Fruit fly (Drosophila melanogaster) whole organism, embryonic: ENCODE results near the gene CG14646.

Experiments used
- Ada2b ChIP-seq: fragments of 200-800 bp; sonication (Bioruptor generic); IDR thresholded peaks from 2 replicates; pipeline ENCODE4 v1.3.6; 2022; ENCODE audit warnings: missing biosample characterization, missing genetic modification characterization
- Asciz ChIP-seq: fragments of 200-800 bp; sonication (Bioruptor generic); optimal IDR thresholded peaks from 2 replicates; lab custom pipeline; 2017; ENCODE audit warnings: missing biosample characterization, mild to moderate bottlenecking, missing genetic modification characterization, missing genetic modification reagents
- Atf-2 ChIP-seq: fragments of 200-800 bp; sonication (Bioruptor generic); optimal IDR thresholded peaks from 2 replicates; lab custom pipeline; 2016; ENCODE audit warnings: missing biosample characterization, missing genetic modification characterization
- Bteb2 ChIP-seq: fragments of 200-800 bp; sonication (Bioruptor generic); optimal IDR thresholded peaks from 2 replicates; lab custom pipeline; 2016; ENCODE audit warnings: missing biosample characterization, missing genetic modification characterization
- CG10462 ChIP-seq: fragments of 200-800 bp; sonication (Bioruptor generic); optimal IDR thresholded peaks from 2 replicates; lab custom pipeline; 2016; ENCODE audit warnings: missing biosample characterization, missing genetic modification characterization
- CG11696 ChIP-seq: fragments of 200-800 bp; sonication (Bioruptor generic); IDR thresholded peaks from 2 replicates; pipeline ENCODE4 v1.3.6; 2022; ENCODE audit warnings: missing biosample characterization, missing genetic modification characterization
- CG12659 ChIP-seq: fragments of 200-800 bp; sonication (Bioruptor generic); optimal IDR thresholded peaks from 3 replicates; lab custom pipeline; 2017; ENCODE audit warnings: mild to moderate bottlenecking, missing biosample characterization, missing genetic modification reagents, missing genetic modification characterization
- CG12769 ChIP-seq: fragments of 200-800 bp; sonication (Bioruptor generic); optimal IDR thresholded peaks from 2 replicates; lab custom pipeline; 2019; ENCODE audit warnings: missing biosample characterization, mild to moderate bottlenecking, missing genetic modification characterization, moderate library complexity
- CG13424 ChIP-seq: fragments of 200-800 bp; sonication (Bioruptor generic); optimal IDR thresholded peaks from 2 replicates; lab custom pipeline; 2019; ENCODE audit warnings: missing biosample characterization, mild to moderate bottlenecking, missing genetic modification characterization, moderate library complexity
- CG17328 ChIP-seq: fragments of 200-800 bp; sonication (Bioruptor generic); IDR thresholded peaks from 2 replicates; pipeline ENCODE4 v1.3.6; 2022; ENCODE audit warnings: missing biosample characterization, missing genetic modification characterization
- CG17385 ChIP-seq: fragments of 200-800 bp; sonication (Bioruptor generic); optimal IDR thresholded peaks from 3 replicates; lab custom pipeline; 2018; ENCODE audit warnings: missing biosample characterization, mild to moderate bottlenecking, missing genetic modification characterization
- CG17612 ChIP-seq: fragments of 200-800 bp; sonication (Bioruptor generic); IDR thresholded peaks from 2 replicates; pipeline ENCODE4 v1.3.6; 2022; ENCODE audit warnings: missing biosample characterization, missing genetic modification characterization
- CG34376 ChIP-seq: fragments of 200-800 bp; sonication (Bioruptor generic); optimal IDR thresholded peaks from 2 replicates; lab custom pipeline; 2018; ENCODE audit warnings: missing biosample characterization, mild to moderate bottlenecking, missing genetic modification characterization
- CG3995 ChIP-seq: fragments of 200-800 bp; sonication (Bioruptor generic); optimal IDR thresholded peaks from 3 replicates; lab custom pipeline; 2016; ENCODE audit warnings: missing biosample characterization, missing genetic modification characterization
- CG4707 ChIP-seq: fragments of 200-800 bp; sonication (Bioruptor generic); optimal IDR thresholded peaks from 2 replicates; lab custom pipeline; 2018; ENCODE audit warnings: missing biosample characterization, mild to moderate bottlenecking, missing genetic modification characterization, moderate library complexity
- CG6765 ChIP-seq: fragments of 200-800 bp; sonication (Bioruptor generic); optimal IDR thresholded peaks from 3 replicates; lab custom pipeline; 2017; ENCODE audit warnings: missing biosample characterization, mild to moderate bottlenecking, missing genetic modification characterization
- CG6791 ChIP-seq: fragments of 200-800 bp; sonication (Bioruptor generic); IDR thresholded peaks from 3 replicates; pipeline ENCODE4 v1.3.6; 2022; ENCODE audit warnings: missing biosample characterization, missing genetic modification characterization; ENCODE audit not compliant: partially characterized antibody
- CG7357 ChIP-seq: fragments of 200-800 bp; sonication (Bioruptor generic); IDR thresholded peaks from 3 replicates; pipeline ENCODE4 v1.3.6; 2022; ENCODE audit warnings: missing biosample characterization, missing genetic modification characterization
- CG7963 ChIP-seq: fragments of 200-800 bp; sonication (Bioruptor generic); IDR thresholded peaks from 3 replicates; pipeline ENCODE4 v1.3.6; 2022; ENCODE audit warnings: missing biosample characterization, missing genetic modification characterization; ENCODE audit not compliant: partially characterized antibody
- CG8089 ChIP-seq: fragments of 200-800 bp; sonication (Bioruptor generic); optimal IDR thresholded peaks from 3 replicates; lab custom pipeline; 2016; ENCODE audit warnings: missing biosample characterization, missing genetic modification characterization
- CG8944 ChIP-seq: fragments of 200-800 bp; sonication (Bioruptor generic); optimal IDR thresholded peaks from 3 replicates; lab custom pipeline; 2016; ENCODE audit warnings: missing biosample characterization, missing genetic modification characterization
- CG9817 ChIP-seq: fragments of 200-800 bp; sonication (Bioruptor generic); optimal IDR thresholded peaks from 2 replicates; lab custom pipeline; 2018; ENCODE audit warnings: missing biosample characterization, mild to moderate bottlenecking, missing genetic modification characterization, moderate library complexity
- CG9932 ChIP-seq: fragments of 200-800 bp; sonication (Bioruptor generic); IDR thresholded peaks from 2 replicates; pipeline ENCODE4 v1.3.6; 2022; ENCODE audit warnings: missing biosample characterization, missing genetic modification characterization
- Dad ChIP-seq: fragments of 200-800 bp; sonication (Bioruptor generic); optimal IDR thresholded peaks from 3 replicates; lab custom pipeline; 2016; ENCODE audit warnings: missing biosample characterization, missing genetic modification characterization
- Deaf1 ChIP-seq: fragments of 200-800 bp; optimal IDR thresholded peaks from 3 replicates; lab custom pipeline; 2019; ENCODE audit warnings: missing biosample characterization, mild to moderate bottlenecking, missing genetic modification characterization, moderate library complexity
- Dek ChIP-seq: fragments of 200-800 bp; sonication (Bioruptor generic); optimal IDR thresholded peaks from 3 replicates; lab custom pipeline; 2019; ENCODE audit warnings: missing biosample characterization, mild to moderate bottlenecking, missing genetic modification characterization, moderate library complexity
- E2f2 ChIP-seq: fragments of 200-800 bp; sonication (Bioruptor generic); IDR thresholded peaks from 2 replicates; pipeline ENCODE4 v1.3.6; 2022; ENCODE audit warnings: missing biosample characterization, missing genetic modification characterization
- Ets97D ChIP-seq: fragments of 200-800 bp; sonication (Bioruptor generic); optimal IDR thresholded peaks from 3 replicates; lab custom pipeline; 2016; ENCODE audit warnings: missing biosample characterization, missing genetic modification characterization
- GATAe ChIP-seq: fragments of 200-800 bp; sonication (Bioruptor generic); conservative IDR thresholded peaks from 2 replicates; pipeline ENCODE4 v1.3.6; 2022; ENCODE audit warnings: missing biosample characterization, missing genetic modification characterization
- Oli ChIP-seq: fragments of 200-800 bp; sonication (Bioruptor generic); optimal IDR thresholded peaks from 2 replicates; lab custom pipeline; 2018; ENCODE audit warnings: missing biosample characterization, mild to moderate bottlenecking, missing genetic modification characterization, moderate library complexity
- Rfx ChIP-seq: fragments of 200-800 bp; sonication (Bioruptor generic); IDR thresholded peaks from 2 replicates; pipeline ENCODE4 v1.3.6; 2022; ENCODE audit warnings: missing biosample characterization, missing genetic modification characterization
- Taf1 ChIP-seq: fragments of 200-800 bp; sonication (Bioruptor generic); IDR thresholded peaks from 2 replicates; pipeline ENCODE4 v1.3.6; 2022; ENCODE audit warnings: missing biosample characterization, missing genetic modification characterization
- amos ChIP-seq: fragments of 200-800 bp; sonication (Bioruptor generic); IDR thresholded peaks from 2 replicates; pipeline ENCODE4 v1.3.6; 2022; ENCODE audit warnings: missing biosample characterization, missing genetic modification characterization; ENCODE audit not compliant: partially characterized antibody
- chif ChIP-seq, 2 experiments: fragments of 200-800 bp; sonication (Bioruptor generic); optimal IDR thresholded peaks; 3 replicates each; lab custom pipeline; 2016; ENCODE audit warnings: missing biosample characterization in 2 of 2, missing genetic modification characterization in 2 of 2
- corto ChIP-seq: fragments of 200-800 bp; sonication (Bioruptor generic); optimal IDR thresholded peaks from 2 replicates; lab custom pipeline; 2016; ENCODE audit warnings: missing biosample characterization, mild to moderate bottlenecking, missing genetic modification characterization, moderate library complexity
- cwo ChIP-seq: fragments of 200-800 bp; sonication (Bioruptor generic); optimal IDR thresholded peaks from 3 replicates; lab custom pipeline; 2017; ENCODE audit warnings: missing biosample characterization, missing genetic modification characterization, mild to moderate bottlenecking, moderate library complexity, missing genetic modification reagents
- dati ChIP-seq: fragments of 200-800 bp; sonication (Bioruptor generic); IDR thresholded peaks from 2 replicates; pipeline ENCODE4 v1.3.6; 2022; ENCODE audit warnings: missing biosample characterization, missing genetic modification characterization
- disco-r ChIP-seq: fragments of 200-800 bp; sonication (Bioruptor generic); optimal IDR thresholded peaks from 2 replicates; lab custom pipeline; 2016; ENCODE audit warnings: missing biosample characterization, missing genetic modification characterization
- eyg ChIP-seq: fragments of 200-800 bp; sonication (Bioruptor generic); optimal IDR thresholded peaks from 3 replicates; lab custom pipeline; 2016; ENCODE audit warnings: missing biosample characterization, missing genetic modification characterization
- fu2 ChIP-seq: fragments of 200-800 bp; sonication (Bioruptor generic); optimal IDR thresholded peaks from 2 replicates; lab custom pipeline; 2016; ENCODE audit warnings: missing biosample characterization, missing genetic modification characterization
- gcm2 ChIP-seq: fragments of 200-800 bp; sonication (Bioruptor generic); optimal IDR thresholded peaks from 2 replicates; lab custom pipeline; 2016; ENCODE audit warnings: missing biosample characterization, missing genetic modification characterization
- kah ChIP-seq: fragments of 200-800 bp; sonication (Bioruptor generic); optimal IDR thresholded peaks from 2 replicates; lab custom pipeline; 2018; ENCODE audit warnings: missing biosample characterization, mild to moderate bottlenecking, missing genetic modification characterization
- mld ChIP-seq: fragments of 200-800 bp; sonication (Bioruptor generic); IDR thresholded peaks from 3 replicates; pipeline ENCODE4 v1.3.6; 2022; ENCODE audit warnings: missing biosample characterization, missing genetic modification characterization; ENCODE audit not compliant: partially characterized antibody
- nom ChIP-seq: fragments of 200-800 bp; sonication (Bioruptor generic); optimal IDR thresholded peaks from 2 replicates; lab custom pipeline; 2017; ENCODE audit warnings: missing biosample characterization, missing genetic modification characterization, mild to moderate bottlenecking, moderate library complexity, missing genetic modification reagents
- pzg ChIP-seq: fragments of 200-800 bp; sonication (Bioruptor generic); optimal IDR thresholded peaks from 3 replicates; lab custom pipeline; 2018; ENCODE audit warnings: missing biosample characterization, mild to moderate bottlenecking, missing genetic modification characterization, moderate library complexity
- sens ChIP-seq: fragments of 200-800 bp; sonication (Bioruptor generic); peaks from one replicate; lab custom pipeline; 2016; ENCODE audit warnings: missing biosample characterization, missing genetic modification characterization
- sim ChIP-seq: fragments of 200-800 bp; sonication (Bioruptor generic); IDR thresholded peaks from 2 replicates; pipeline ENCODE4 v1.3.6; 2022; ENCODE audit warnings: missing biosample characterization, missing genetic modification characterization
- slp2 ChIP-seq: fragments of 200-800 bp; sonication (Bioruptor generic); optimal IDR thresholded peaks from 2 replicates; lab custom pipeline; 2016; ENCODE audit warnings: missing biosample characterization, missing genetic modification characterization
- z ChIP-seq: fragments of 200-800 bp; sonication (Bioruptor generic); IDR thresholded peaks from 3 replicates; pipeline ENCODE4 v1.3.6; 2022; ENCODE audit warnings: missing biosample characterization, missing genetic modification characterization
- zfh1 ChIP-seq: fragments of 200-800 bp; sonication (Bioruptor generic); IDR thresholded peaks from 3 replicates; pipeline ENCODE4 v1.3.6; 2022; ENCODE audit warnings: missing biosample characterization, missing genetic modification characterization

CG14646 gene

DNA sequence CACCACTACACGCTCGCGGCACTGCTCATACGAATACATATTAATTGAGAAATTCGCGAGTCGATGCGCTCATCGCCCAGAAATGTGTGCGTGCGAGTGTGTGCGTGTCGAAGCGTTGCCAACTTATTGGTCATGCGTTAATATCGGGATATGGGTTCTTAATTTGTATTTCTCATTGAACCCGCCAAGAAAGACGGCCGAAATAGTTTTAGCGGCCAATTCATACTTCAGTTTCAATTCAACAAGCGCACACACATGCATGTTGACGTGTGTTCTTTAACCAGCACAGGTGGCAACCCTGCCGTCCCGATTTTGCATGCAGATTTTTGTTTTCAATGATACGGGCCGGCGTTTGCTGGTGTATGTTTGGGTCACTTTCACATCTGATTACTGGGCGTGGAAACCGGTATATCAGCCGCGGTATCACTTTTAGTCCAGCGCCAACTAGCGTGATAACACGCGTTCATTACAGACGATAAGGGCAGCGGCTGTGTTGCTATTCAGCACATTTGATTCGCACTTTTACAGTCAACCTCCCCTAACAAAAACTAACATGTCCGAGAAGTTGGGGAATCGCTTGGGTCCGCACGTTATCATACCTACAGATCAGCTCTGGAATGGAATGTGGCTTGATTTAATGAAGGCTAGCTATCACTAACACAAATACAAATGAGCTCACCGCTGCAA, 13.7 kb downstream of the CG14646 start (continued):
- no peak for TF ChIP-seq CG6791 (GFP tag; lab: Robert Waterston, UW)
- TF ChIP-seq GATAe (GFP tag; lab: Robert Waterston, UW), result peak; percentile 54
- TF ChIP-seq pzg (GFP tag; lab: Kevin White, UChicago), result peak; percentile 8
- TF ChIP-seq sens (GFP tag; lab: Kevin White, UChicago), result no peak
- TF ChIP-seq corto (GFP tag; lab: Kevin White, UChicago), result no peak
- TF ChIP-seq eyg (GFP tag; lab: Kevin White, UChicago), result no peak
- no peak for TF ChIP-seq gcm2 (GFP tag; lab: Kevin White, UChicago)
- no peak for TF ChIP-seq Rfx
- TF ChIP-seq CG9817 (tag; lab: Kevin White, UChicago), result no peak
- TF ChIP-seq Dek (tag; lab: Kevin White, UChicago), result no peak
- no peak for TF ChIP-seq CG17612 (GFP tag; lab: Robert Waterston, UW)
- no peak for TF ChIP-seq Taf1 (GFP tag; lab: Robert Waterston, UW)
- TF ChIP-seq chif (GFP tag; optimal IDR thresholded peaks at IDR 0.05; lab: Kevin White, UChicago), result no peak
- no peak for TF ChIP-seq Ets97D (GFP tag; lab: Kevin White, UChicago)
- no peak for TF ChIP-seq Atf-2 (GFP tag; lab: Kevin White, UChicago)
- no peak for TF ChIP-seq CG7963
- TF ChIP-seq Oli, result no peak
- no peak for TF ChIP-seq Asciz (GFP tag; lab: Kevin White, UChicago)
- no peak for TF ChIP-seq CG17328 (GFP tag; lab: Robert Waterston, UW)
- TF ChIP-seq mld (GFP tag; lab: Robert Waterston, UW), result no peak
- TF ChIP-seq CG9932 (GFP tag; lab: Robert Waterston, UW), result no peak
- no peak for TF ChIP-seq CG12659 (GFP tag; lab: Kevin White, UChicago)
- TF ChIP-seq cwo, result peak; percentile 35
- TF ChIP-seq CG3995 (GFP tag; lab: Kevin White, UChicago), result peak; percentile 18
- peak; percentile 45 for TF ChIP-seq Deaf1
- TF ChIP-seq Ada2b (GFP tag; lab: Robert Waterston, UW), result no peak
- no peak for TF ChIP-seq Bteb2 (GFP tag; lab: Kevin White, UChicago)
- TF ChIP-seq Dad (GFP tag; lab: Kevin White, UChicago), result no peak
- peak; percentile 50 for TF ChIP-seq CG12769 (tag; lab: Kevin White, UChicago)
- no peak for TF ChIP-seq sim (GFP tag; lab: Robert Waterston, UW)
- no peak for TF ChIP-seq dati (GFP tag; lab: Robert Waterston, UW)
- TF ChIP-seq CG13424 (tag; lab: Kevin White, UChicago), result no peak
- no peak for TF ChIP-seq fu2 (GFP tag; lab: Kevin White, UChicago)
- peak; percentile 77 for TF ChIP-seq CG34376 (GFP tag; lab: Kevin White, UChicago)
- TF ChIP-seq CG6765 (GFP tag; lab: Kevin White, UChicago), result no peak
- TF ChIP-seq amos, result 0 out of 2 replicates have a peak, but pooled peaks have one; percentile 15
- TF ChIP-seq CG8089 (GFP tag; lab: Kevin White, UChicago), result no peak
- TF ChIP-seq z (GFP tag; lab: Robert Waterston, UW), result no peak
- TF ChIP-seq CG8944 (GFP tag; lab: Kevin White, UChicago), result no peak
- no peak for TF ChIP-seq CG17385 (GFP tag; lab: Kevin White, UChicago)
- TF ChIP-seq nom (GFP tag; lab: Kevin White, UChicago), result no peak
- TF ChIP-seq CG11696, result no peak
- TF ChIP-seq E2f2, result 0 out of 2 replicates have a peak, but pooled peaks have one; percentile 4
- TF ChIP-seq CG7357 (GFP tag; lab: Robert Waterston, UW), result no peak
- TF ChIP-seq CG10462 (GFP tag; lab: Kevin White, UChicago), result no peak
- no peak for TF ChIP-seq CG4707 (GFP tag; lab: Kevin White, UChicago)
- TF ChIP-seq disco-r, result no peak
- no peak for TF ChIP-seq kah (GFP tag; lab: Kevin White, UChicago)
- no peak for TF ChIP-seq slp2
- no peak for TF ChIP-seq zfh1 (GFP tag; lab: Robert Waterston, UW)
